Fruit fly (Drosophila melanogaster): ENCODE data around the gene Dph5.

DNA sequence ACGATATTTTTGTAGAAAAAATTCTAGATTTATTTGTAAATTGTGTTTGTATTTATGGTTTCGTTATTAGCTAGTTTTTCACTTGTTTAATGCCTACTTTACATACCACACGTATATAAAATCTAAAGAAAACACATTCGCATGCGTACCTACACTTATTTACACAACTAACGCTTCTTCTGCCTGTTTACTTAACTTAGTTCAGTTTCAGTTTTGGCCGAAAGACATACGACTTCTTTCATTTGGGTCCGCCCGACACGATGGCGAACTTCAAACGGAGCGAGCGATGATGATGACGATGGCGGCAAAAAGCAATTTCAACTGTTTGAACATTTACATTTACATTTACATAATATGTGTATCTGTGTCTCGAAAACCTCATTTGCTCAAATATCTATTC, 24.6 kb downstream of the Dph5 start:
- TF ChIP-seq Sin3A (optimal IDR thresholded peaks at IDR 0.05) (no peak), psq (optimal IDR thresholded peaks at IDR 0.05) (no peak)
